Worm (Caenorhabditis elegans) whole organism, young adult: ENCODE measurements around the gene Y54G9A.5.

Experiments
- B0336.3 ChIP-seq: fragments of 200-800 bp; sonication (Bioruptor generic); IDR thresholded peaks from 2 replicates; pipeline ENCODE4 v1.3.6; 2022; ENCODE audit warnings: missing genetic modification characterization, missing compliant biosample characterization
- D2030.7 ChIP-seq: fragments of 200-800 bp; sonication (Bioruptor generic); IDR thresholded peaks from 2 replicates; pipeline ENCODE4 v1.3.6; 2022; ENCODE audit warnings: missing genetic modification reagents, missing genetic modification characterization, missing compliant biosample characterization
- F22D6.2 ChIP-seq: sonication (generic microtip); optimal IDR thresholded peaks from 2 replicates; lab custom pipeline; 2016; ENCODE audit warnings: mild to moderate bottlenecking, missing genetic modification characterization, missing compliant biosample characterization
- F49E8.2 ChIP-seq: sonication (generic microtip); optimal IDR thresholded peaks from 3 replicates; lab custom pipeline; 2017; ENCODE audit warnings: missing genetic modification characterization, mild to moderate bottlenecking, missing compliant biosample characterization, antibody characterized with exemption, moderate library complexity; ENCODE audit not compliant: insufficient read depth
- F52B5.7 ChIP-seq: sonication (generic microtip); optimal IDR thresholded peaks from 2 replicates; lab custom pipeline; 2016; ENCODE audit warnings: mild to moderate bottlenecking, missing genetic modification characterization, missing compliant biosample characterization
- K11D2.4 ChIP-seq: fragments of 200-800 bp; sonication (Bioruptor generic); IDR thresholded peaks from 2 replicates; pipeline ENCODE4 v1.3.6; 2022; ENCODE audit warnings: missing genetic modification reagents, missing genetic modification characterization, missing compliant biosample characterization
- T07F8.4 ChIP-seq: sonication (generic microtip); optimal IDR thresholded peaks from 2 replicates; lab custom pipeline; 2016; ENCODE audit warnings: mild to moderate bottlenecking, missing genetic modification characterization, moderate library complexity, missing compliant biosample characterization
- T26A5.8 ChIP-seq: sonication (generic microtip); optimal IDR thresholded peaks from 2 replicates; lab custom pipeline; 2016; ENCODE audit warnings: missing genetic modification characterization, missing compliant biosample characterization
- Y56A3A.18 ChIP-seq: fragments of 200-800 bp; sonication (Bioruptor generic); IDR thresholded peaks from 2 replicates; pipeline ENCODE4 v1.3.6; 2022; ENCODE audit warnings: missing genetic modification reagents, missing genetic modification characterization, missing compliant biosample characterization
- Y79H2A.3 ChIP-seq: fragments of 200-800 bp; sonication (Bioruptor generic); conservative IDR thresholded peaks from 2 replicates; pipeline ENCODE4 v1.3.6; 2022; ENCODE audit warnings: missing genetic modification reagents, missing genetic modification characterization, missing compliant biosample characterization
- Y95B8A.8 ChIP-seq: fragments of 200-800 bp; sonication (Bioruptor generic); IDR thresholded peaks from 2 replicates; pipeline ENCODE4 v1.3.6; 2022; ENCODE audit warnings: missing genetic modification reagents, missing genetic modification characterization, missing compliant biosample characterization
- ama-1 ChIP-seq, 3 experiments: fragments of 150-350 bp in 1 of 3; sonication (generic microtip) in 2 of 3; optimal IDR thresholded peaks; 2 replicates each; lab custom pipeline; 2014 to 2018; ENCODE audit warnings: missing biosample characterization in 2 of 3, missing genetic modification characterization in 2 of 3, missing genetic modification reagents in 2 of 3
- atf-7 ChIP-seq: sonication (generic microtip); optimal IDR thresholded peaks from 2 replicates; lab custom pipeline; 2017; ENCODE audit warnings: mild to moderate bottlenecking, missing genetic modification characterization, missing compliant biosample characterization
- athp-1 ChIP-seq: sonication (generic microtip); optimal IDR thresholded peaks from 2 replicates; lab custom pipeline; 2017; ENCODE audit warnings: mild to moderate bottlenecking, missing genetic modification characterization, missing compliant biosample characterization
- attf-5 ChIP-seq: fragments of 200-800 bp; sonication (Bioruptor generic); optimal IDR thresholded peaks from 2 replicates; lab custom pipeline; 2018; ENCODE audit warnings: mild to moderate bottlenecking, missing genetic modification characterization, missing compliant biosample characterization
- attf-6 ChIP-seq: fragments of 200-800 bp; sonication (Bioruptor generic); IDR thresholded peaks from 2 replicates; pipeline ENCODE4 v1.3.6; 2022; ENCODE audit warnings: missing genetic modification reagents, missing genetic modification characterization, missing compliant biosample characterization
- bed-2 ChIP-seq: fragments of 200-800 bp; sonication (Bioruptor generic); IDR thresholded peaks from 2 replicates; pipeline ENCODE4 v1.3.6; 2022; ENCODE audit warnings: missing genetic modification reagents, missing genetic modification characterization, missing compliant biosample characterization
- ccch-3 ChIP-seq: fragments of 200-800 bp; sonication (Bioruptor generic); optimal IDR thresholded peaks from 2 replicates; lab custom pipeline; 2018; ENCODE audit warnings: mild to moderate bottlenecking, missing genetic modification characterization, missing compliant biosample characterization
- cebp-1 ChIP-seq, 2 experiments: fragments of 200-800 bp in 1 of 2; sonication (Bioruptor generic) in 1 of 2; sonication (generic microtip) in 1 of 2; IDR thresholded peaks in 1 of 2; optimal IDR thresholded peaks in 1 of 2; 2 replicates each; pipeline versions ENCODE4 v1.3.6 to Lab custom; 2017 to 2022; ENCODE audit warnings: missing compliant biosample characterization in 2 of 2, missing genetic modification characterization in 2 of 2, mild to moderate bottlenecking in 1 of 2, missing genetic modification reagents in 1 of 2, moderate library complexity in 1 of 2
- ceh-100 ChIP-seq: fragments of 200-800 bp; sonication (Bioruptor generic); IDR thresholded peaks from 2 replicates; pipeline ENCODE4 v1.3.6; 2022; ENCODE audit warnings: missing genetic modification reagents, missing genetic modification characterization, missing compliant biosample characterization
- ceh-58 ChIP-seq: fragments of 200-800 bp; sonication (Bioruptor generic); IDR thresholded peaks from 2 replicates; pipeline ENCODE4 v1.3.6; 2022; ENCODE audit warnings: missing genetic modification characterization, missing compliant biosample characterization
- ceh-91 ChIP-seq: fragments of 200-800 bp; sonication (Bioruptor generic); IDR thresholded peaks from 2 replicates; pipeline ENCODE4 v1.3.6; 2022; ENCODE audit warnings: missing genetic modification reagents, missing genetic modification characterization, missing compliant biosample characterization
- dox-1 ChIP-seq: fragments of 200-800 bp; sonication (Bioruptor generic); IDR thresholded peaks from 2 replicates; pipeline ENCODE4 v1.3.6; 2022; ENCODE audit warnings: missing genetic modification reagents, missing genetic modification characterization, missing compliant biosample characterization
- egl-44 ChIP-seq: fragments of 200-800 bp; sonication (Bioruptor generic); IDR thresholded peaks from 2 replicates; pipeline ENCODE4 v1.3.6; 2022; ENCODE audit warnings: missing genetic modification reagents, missing genetic modification characterization, missing compliant biosample characterization
- hlh-26 ChIP-seq: fragments of 200-800 bp; sonication (Bioruptor generic); conservative IDR thresholded peaks from 2 replicates; pipeline ENCODE4 v1.3.6; 2022; ENCODE audit warnings: missing genetic modification reagents, missing genetic modification characterization, missing compliant biosample characterization
- hmg-1.2 ChIP-seq: fragments of 200-800 bp; sonication (Bioruptor generic); IDR thresholded peaks from 2 replicates; pipeline ENCODE4 v1.3.6; 2022; ENCODE audit warnings: missing genetic modification reagents, missing genetic modification characterization, missing compliant biosample characterization
- hmg-20 ChIP-seq: fragments of 200-800 bp; sonication (Bioruptor generic); IDR thresholded peaks from 2 replicates; pipeline ENCODE4 v1.3.6; 2022; ENCODE audit warnings: missing genetic modification reagents, missing genetic modification characterization, missing compliant biosample characterization
- let-526 ChIP-seq: fragments of 200-800 bp; sonication (Bioruptor generic); IDR thresholded peaks from 2 replicates; pipeline ENCODE4 v1.3.6; 2022; ENCODE audit warnings: missing genetic modification reagents, missing genetic modification characterization, missing compliant biosample characterization
- let-607 ChIP-seq, 2 experiments: fragments of 200-800 bp in 1 of 2; sonication (Bioruptor generic) in 1 of 2; sonication (generic microtip) in 1 of 2; optimal IDR thresholded peaks; 2 replicates each; lab custom pipeline; 2016 to 2018; ENCODE audit warnings: mild to moderate bottlenecking in 2 of 2, missing compliant biosample characterization in 2 of 2, missing genetic modification characterization in 2 of 2, moderate library complexity in 2 of 2, missing genotype in 1 of 2
- lin-40 ChIP-seq: sonication (generic microtip); optimal IDR thresholded peaks from 2 replicates; lab custom pipeline; 2016; ENCODE audit warnings: missing genetic modification characterization, mild to moderate bottlenecking, missing compliant biosample characterization, missing genotype, missing genetic modification reagents
- lsl-1 ChIP-seq: fragments of 200-800 bp; sonication (Bioruptor generic); optimal IDR thresholded peaks from 2 replicates; lab custom pipeline; 2018; ENCODE audit warnings: mild to moderate bottlenecking, missing genetic modification characterization, moderate library complexity, missing compliant biosample characterization
- madf-3 ChIP-seq: fragments of 200-800 bp; sonication (Bioruptor generic); IDR thresholded peaks from 2 replicates; pipeline ENCODE4 v1.3.6; 2022; ENCODE audit warnings: missing genetic modification reagents, missing genetic modification characterization, missing compliant biosample characterization
- mcd-1 ChIP-seq: fragments of 200-800 bp; sonication (Bioruptor generic); IDR thresholded peaks from 2 replicates; pipeline ENCODE4 v1.3.6; 2022; ENCODE audit warnings: missing genetic modification reagents, missing genetic modification characterization, missing compliant biosample characterization
- mes-4 ChIP-seq: sonication (generic microtip); optimal IDR thresholded peaks from 2 replicates; lab custom pipeline; 2016; ENCODE audit warnings: missing genotype, missing genetic modification characterization, missing compliant biosample characterization
- mxl-1 ChIP-seq: sonication (generic microtip); optimal IDR thresholded peaks from 2 replicates; lab custom pipeline; 2016; ENCODE audit warnings: missing genetic modification characterization, missing compliant biosample characterization
- nfya-1 ChIP-seq: sonication (generic microtip); optimal IDR thresholded peaks from 2 replicates; lab custom pipeline; 2017; ENCODE audit warnings: antibody characterized with exemption, missing compliant biosample characterization, missing genetic modification characterization, borderline replicate concordance; ENCODE audit not compliant: insufficient read depth
- nfyb-1 ChIP-seq: fragments of 200-800 bp; sonication (Bioruptor generic); IDR thresholded peaks from 2 replicates; pipeline ENCODE4 v1.3.6; 2022; ENCODE audit warnings: missing genetic modification reagents, missing genetic modification characterization, missing compliant biosample characterization
- nhr-27 ChIP-seq: fragments of 200-800 bp; sonication (Bioruptor generic); optimal IDR thresholded peaks from 2 replicates; lab custom pipeline; 2018; ENCODE audit warnings: mild to moderate bottlenecking, missing genetic modification characterization, moderate library complexity, missing compliant biosample characterization
- pbrm-1 ChIP-seq: fragments of 200-800 bp; sonication (Bioruptor generic); IDR thresholded peaks from 2 replicates; pipeline ENCODE4 v1.3.6; 2022; ENCODE audit warnings: missing genetic modification reagents, missing genetic modification characterization, missing compliant biosample characterization
- pha-4 ChIP-seq: fragments of 150-350 bp; sonication (generic microtip); optimal IDR thresholded peaks from 2 replicates; lab custom pipeline; 2014; ENCODE audit warnings: missing biosample characterization, missing genetic modification reagents, missing genetic modification characterization
- repo-1 ChIP-seq: sonication (generic microtip); optimal IDR thresholded peaks from 2 replicates; lab custom pipeline; 2017; ENCODE audit warnings: mild to moderate bottlenecking, missing genetic modification characterization, missing compliant biosample characterization
- snpc-1.1 ChIP-seq: sonication (generic microtip); optimal IDR thresholded peaks from 2 replicates; lab custom pipeline; 2017; ENCODE audit warnings: missing genetic modification characterization, mild to moderate bottlenecking, missing compliant biosample characterization, antibody characterized with exemption, moderate library complexity, missing genotype, missing genetic modification reagents; ENCODE audit not compliant: insufficient read depth
- snpc-1.3 ChIP-seq: sonication (generic microtip); optimal IDR thresholded peaks from 2 replicates; lab custom pipeline; 2017; ENCODE audit warnings: missing genetic modification characterization, mild to moderate bottlenecking, missing compliant biosample characterization, antibody characterized with exemption, moderate library complexity, missing genotype, missing genetic modification reagents; ENCODE audit not compliant: insufficient read depth
- unc-62 ChIP-seq: fragments of 150-350 bp; optimal IDR thresholded peaks from 2 replicates; lab custom pipeline; 2014; ENCODE audit warnings: missing biosample characterization, missing genetic modification reagents, missing genetic modification characterization
- zim-3 ChIP-seq: sonication (generic microtip); optimal IDR thresholded peaks from 2 replicates; lab custom pipeline; 2017; ENCODE audit warnings: mild to moderate bottlenecking, missing genetic modification characterization, moderate library complexity, missing compliant biosample characterization
- ztf-25 ChIP-seq: fragments of 200-800 bp; sonication (Bioruptor generic); IDR thresholded peaks from 2 replicates; pipeline ENCODE4 v1.3.6; 2022; ENCODE audit warnings: missing genetic modification reagents, missing genetic modification characterization, missing compliant biosample characterization
- ztf-28 ChIP-seq: fragments of 200-800 bp; sonication (Bioruptor generic); IDR thresholded peaks from 2 replicates; pipeline ENCODE4 v1.3.6; 2022; ENCODE audit warnings: missing genetic modification reagents, missing genetic modification characterization, missing compliant biosample characterization

Y54G9A.5 gene

ce11 chrII:13723754-13724153 lies 947 bp downstream of the Y54G9A.5 start:
- TF ChIP-seq hmg-1.2 (peak; percentile 14; the same call in 1 of the 2 replicates), egl-44 (GFP tag; lab: Robert Waterston, UW) (0 out of 2 replicates have a peak, but pooled peaks have one; percentile 54), T07F8.4 (tag; lab: Kevin White, UChicago) (no peak), nfyb-1 (GFP tag; lab: Robert Waterston, UW) (no peak), zim-3 (tag; lab: Kevin White, UChicago) (no peak), hmg-20 (GFP tag; lab: Robert Waterston, UW) (no peak), attf-5 (GFP tag; lab: Kevin White, UChicago) (no peak), ama-1 (optimal IDR thresholded peaks at IDR 0.05; lab: Kevin White, UChicago) (no peak), ama-1 (GFP tag; optimal IDR thresholded peaks at IDR 0.05; lab: Kevin White, UChicago) (no peak), F52B5.7 (no peak), dox-1 (GFP tag; lab: Robert Waterston, UW) (0 out of 2 replicates have a peak, but pooled peaks have one; percentile 8), nhr-27 (no peak), F22D6.2 (tag; lab: Kevin White, UChicago) (no peak), let-607 (tag; optimal IDR thresholded peaks at IDR 0.05; lab: Kevin White, UChicago) (no peak), unc-62 (no peak), mes-4 (no peak), lin-40 (tag; lab: Kevin White, UChicago) (no peak), ztf-25 (no peak; the same call in 1 of the 2 replicates), nfya-1 (no peak), bed-2 (no peak), ccch-3 (no peak), pbrm-1 (no peak), K11D2.4 (GFP tag; lab: Robert Waterston, UW) (no peak), Y56A3A.18 (no peak), Y95B8A.8 (GFP tag; lab: Robert Waterston, UW) (peak; percentile 71; the same call in 1 of the 2 replicates), ceh-100 (GFP tag; lab: Robert Waterston, UW) (peak; percentile 29; the same call in 1 of the 2 replicates), let-526 (GFP tag; lab: Robert Waterston, UW) (no peak), B0336.3 (GFP tag; lab: Robert Waterston, UW) (peak; percentile 53; the same call in 1 of the 2 replicates), athp-1 (tag; lab: Kevin White, UChicago) (peak; percentile 25), Y79H2A.3 (no peak), D2030.7 (no peak), ztf-28 (0 out of 2 replicates have a peak, but pooled peaks have one; percentile 60), snpc-1.1 (tag; lab: Kevin White, UChicago) (no peak), mcd-1 (GFP tag; lab: Robert Waterston, UW) (0 out of 2 replicates have a peak, but pooled peaks have one; percentile 17), ceh-91 (GFP tag; lab: Robert Waterston, UW) (no peak), pha-4 (no peak), cebp-1 (GFP tag; IDR thresholded peaks at IDR 0.05; lab: Robert Waterston, UW) (no peak), cebp-1 (tag; optimal IDR thresholded peaks at IDR 0.05; lab: Kevin White, UChicago) (peak; percentile 24), attf-6 (GFP tag; lab: Robert Waterston, UW) (0 out of 2 replicates have a peak, but pooled peaks have one; percentile 15), mxl-1 (tag; lab: Kevin White, UChicago) (no peak), madf-3 (GFP tag; lab: Robert Waterston, UW) (no peak), atf-7 (no peak), lsl-1 (GFP tag; lab: Kevin White, UChicago) (peak; percentile 42), hlh-26 (GFP tag; lab: Robert Waterston, UW) (no peak), repo-1 (tag; lab: Kevin White, UChicago) (no peak), F49E8.2 (tag; lab: Kevin White, UChicago) (no peak), ceh-58 (no peak), T26A5.8 (tag; lab: Kevin White, UChicago) (no peak), snpc-1.3 (tag; lab: Kevin White, UChicago) (no peak)
